Fruit fly (Drosophila melanogaster): ENCODE data around the gene Gr64e.
A peak's percentile ranks its signal among the peaks of the same experiment; 100 is the strongest.

The Gr64e gene

dm6 chr3L:4010122-4010521 lies 21.8 kb upstream of the Gr64e start (continued):
- TF ChIP-seq Trl (optimal IDR thresholded peaks at IDR 0.05) (no peak), Trl (GFP tag; optimal IDR thresholded peaks at IDR 0.05) (no peak), dm (GFP tag; optimal IDR thresholded peaks at IDR 0.05) (no peak), h (optimal IDR thresholded peaks at IDR 0.05) (no peak), CG17359 (tag; optimal IDR thresholded peaks at IDR 0.05) (peak; percentile 14), CG31388 (GFP tag; optimal IDR thresholded peaks at IDR 0.05) (no peak), Asciz (GFP tag; optimal IDR thresholded peaks at IDR 0.05) (peak; percentile 17), dati (GFP tag; IDR thresholded peaks at IDR 0.05) (no peak), Xrp1 (GFP tag; IDR thresholded peaks at IDR 0.05) (peak; percentile 11; the same call in 1 of the 2 replicates), Sox100B (GFP tag; optimal IDR thresholded peaks at IDR 0.05) (peak; percentile 29), CG15696 (tag; optimal IDR thresholded peaks at IDR 0.05) (no peak), Six4 (GFP tag; optimal IDR thresholded peaks at IDR 0.05) (no peak), lmd (GFP tag; IDR thresholded peaks at IDR 0.05) (no peak), chn (GFP tag; optimal IDR thresholded peaks at IDR 0.05) (no peak), lab (GFP tag; optimal IDR thresholded peaks at IDR 0.05) (peak; percentile 44), CG1792 (GFP tag; optimal IDR thresholded peaks at IDR 0.05) (no peak), chm (GFP tag; IDR thresholded peaks at IDR 0.05) (no peak), CG6683 (GFP tag; optimal IDR thresholded peaks at IDR 0.05) (no peak), CG10959 (GFP tag; IDR thresholded peaks at IDR 0.05) (no peak), CG6791 (GFP tag; IDR thresholded peaks at IDR 0.05; ENCODE audit: partially characterized antibody) (no peak), CG13424 (tag; optimal IDR thresholded peaks at IDR 0.05) (peak; percentile 17), ttk (GFP tag; IDR thresholded peaks at IDR 0.05) (no peak), hb (GFP tag; IDR thresholded peaks at IDR 0.05; ENCODE audit: partially characterized antibody) (no peak), phol (tag; optimal IDR thresholded peaks at IDR 0.05) (peak; percentile 30), org-1 (GFP tag; optimal IDR thresholded peaks at IDR 0.05) (peak; percentile 20), Taf1 (GFP tag; IDR thresholded peaks at IDR 0.05) (no peak), PHDP (tag; optimal IDR thresholded peaks at IDR 0.05) (peak; percentile 11), scrt (GFP tag; optimal IDR thresholded peaks at IDR 0.05) (peak; percentile 70), CG2120 (GFP tag; optimal IDR thresholded peaks at IDR 0.05) (peak; percentile 21), CG17385 (GFP tag; optimal IDR thresholded peaks at IDR 0.05) (no peak), CoRest (tag; optimal IDR thresholded peaks at IDR 0.05) (peak; percentile 21), CG10267 (tag; optimal IDR thresholded peaks at IDR 0.05) (peak; percentile 22), CG9609 (GFP tag; optimal IDR thresholded peaks at IDR 0.05) (no peak), CG10366 (GFP tag; IDR thresholded peaks at IDR 0.05) (no peak), sens-2 (GFP tag; IDR thresholded peaks at IDR 0.05) (no peak), cg (GFP tag; optimal IDR thresholded peaks at IDR 0.05) (no peak), Hand (GFP tag; optimal IDR thresholded peaks at IDR 0.05) (peak; percentile 44), CG11695 (GFP tag; IDR thresholded peaks at IDR 0.05) (no peak), Sry-β (GFP tag; optimal IDR thresholded peaks at IDR 0.05) (no peak), CG4424 (GFP tag; optimal IDR thresholded peaks at IDR 0.05) (no peak), CG30431 (GFP tag; optimal IDR thresholded peaks at IDR 0.05) (no peak), HLH3B (GFP tag; IDR thresholded peaks at IDR 0.05) (no peak), abd-A (tag; optimal IDR thresholded peaks at IDR 0.05) (no peak), CG12104 (GFP tag; optimal IDR thresholded peaks at IDR 0.05) (no peak), luna (GFP tag; optimal IDR thresholded peaks at IDR 0.05) (no peak), Sin3A (optimal IDR thresholded peaks at IDR 0.05) (no peak), CG10543 (GFP tag; optimal IDR thresholded peaks at IDR 0.05) (no peak), Mes4 (GFP tag; optimal IDR thresholded peaks at IDR 0.05) (no peak), Dad (GFP tag; optimal IDR thresholded peaks at IDR 0.05) (no peak), zfh2 (GFP tag; optimal IDR thresholded peaks at IDR 0.05) (no peak), CG2712 (tag; optimal IDR thresholded peaks at IDR 0.05) (peak; percentile 22), CG18262 (tag; optimal IDR thresholded peaks at IDR 0.05) (peak; percentile 43), ro (GFP tag; IDR thresholded peaks at IDR 0.05) (no peak)

Measured in whole organism, embryonic.